Fruit fly (Drosophila melanogaster): Measurements from ENCODE around the gene beta-PheRS.

beta-PheRS gene

dm6 chr3R:24271071-24271470 lies 18.6 kb upstream of the beta-PheRS start, which contains the start of gene jar (continued):
- TF ChIP-seq CoRest (tag; optimal IDR thresholded peaks at IDR 0.05) (peak; percentile 50), Doc3 (GFP tag; IDR thresholded peaks at IDR 0.05; ENCODE audit: partially characterized antibody) (peak; percentile 80), sens-2 (GFP tag; IDR thresholded peaks at IDR 0.05) (peak; percentile 67), zf30C (GFP tag; optimal IDR thresholded peaks at IDR 0.05) (peak; percentile 11), CG12299 (tag; optimal IDR thresholded peaks at IDR 0.05) (no peak), onecut (GFP tag; IDR thresholded peaks at IDR 0.05) (no peak), CG15601 (tag; optimal IDR thresholded peaks at IDR 0.05) (peak; percentile 37), kay (GFP tag; optimal IDR thresholded peaks at IDR 0.05) (no peak), D (optimal IDR thresholded peaks at IDR 0.05) (peak; percentile 5), D (GFP tag; optimal IDR thresholded peaks at IDR 0.05) (no peak), CG2129 (GFP tag; IDR thresholded peaks at IDR 0.05; ENCODE audit: partially characterized antibody) (peak; percentile 70; the same call in 1 of the 2 replicates), MESR4 (GFP tag; optimal IDR thresholded peaks at IDR 0.05) (peak; percentile 31), CG7839 (tag; optimal IDR thresholded peaks at IDR 0.05) (peak; percentile 25), CG32532 (GFP tag; IDR thresholded peaks at IDR 0.05) (peak; percentile 49; the same call in 1 of the 2 replicates), ash1 (GFP tag; optimal IDR thresholded peaks at IDR 0.05) (peak; percentile 52), crol (GFP tag; IDR thresholded peaks at IDR 0.05) (0 out of 2 replicates have a peak, but pooled peaks have one; percentile 9), Rfx (GFP tag; IDR thresholded peaks at IDR 0.05) (peak; percentile 63), gfzf (GFP tag; optimal IDR thresholded peaks at IDR 0.05) (peak; percentile 65), CG17912 (GFP tag; optimal IDR thresholded peaks at IDR 0.05) (peak; percentile 53), CG6654 (GFP tag; optimal IDR thresholded peaks at IDR 0.05) (no peak), HLH4C (GFP tag; IDR thresholded peaks at IDR 0.05; ENCODE audit: partially characterized antibody) (peak; percentile 73), chif (GFP tag; optimal IDR thresholded peaks at IDR 0.05) (no peak), MTF-1 (GFP tag; optimal IDR thresholded peaks at IDR 0.05; ENCODE audit: borderline replicate concordance) (peak; percentile 51), CG18764 (GFP tag; optimal IDR thresholded peaks at IDR 0.05) (peak; percentile 70), Side (GFP tag; optimal IDR thresholded peaks at IDR 0.05) (peak; percentile 14), CG42726 (GFP tag; IDR thresholded peaks at IDR 0.05; ENCODE audit: partially characterized antibody) (peak; percentile 92), mirr (GFP tag; optimal IDR thresholded peaks at IDR 0.05) (peak; percentile 69), Eip74EF (GFP tag; optimal IDR thresholded peaks at IDR 0.05) (peak in 1 of 2 experiments; percentile 60), tna (GFP tag; IDR thresholded peaks at IDR 0.05; ENCODE audit: partially characterized antibody) (peak; percentile 71), nom (GFP tag; optimal IDR thresholded peaks at IDR 0.05) (peak; percentile 25), CG1647 (GFP tag; optimal IDR thresholded peaks at IDR 0.05) (peak; percentile 6), lbe (GFP tag; optimal IDR thresholded peaks at IDR 0.05) (peak; percentile 37), Sin3A (optimal IDR thresholded peaks at IDR 0.05) (peak; percentile 49), HLH3B (GFP tag; IDR thresholded peaks at IDR 0.05) (peak; percentile 9; the same call in 1 of the 2 replicates), Myb (GFP tag; optimal IDR thresholded peaks at IDR 0.05) (peak; percentile 99), CG9797 (GFP tag; optimal IDR thresholded peaks at IDR 0.05) (peak; percentile 99), scrt (GFP tag; optimal IDR thresholded peaks at IDR 0.05) (peak; percentile 22), CG13624 (GFP tag; optimal IDR thresholded peaks at IDR 0.05) (peak; percentile 59), CG34376 (GFP tag; optimal IDR thresholded peaks at IDR 0.05) (peak; percentile 79), CG14710 (tag; optimal IDR thresholded peaks at IDR 0.05) (peak; percentile 71), hbn (GFP tag; IDR thresholded peaks at IDR 0.05; ENCODE audit: partially characterized antibody) (peak; percentile 94), gce (GFP tag; IDR thresholded peaks at IDR 0.05) (no peak; the same call in 2 of the 3 replicates), CG8765 (GFP tag; IDR thresholded peaks at IDR 0.05) (peak; percentile 40; the same call in 1 of the 2 replicates), CG30020 (tag; optimal IDR thresholded peaks at IDR 0.05) (peak; percentile 11), HmgD (GFP tag; optimal IDR thresholded peaks at IDR 0.05) (peak; percentile 28), CG13287 (GFP tag; IDR thresholded peaks at IDR 0.05; ENCODE audit: partially characterized antibody) (peak; percentile 95), CG5953 (GFP tag; IDR thresholded peaks at IDR 0.05) (peak; percentile 66; the same call in 1 of the 2 replicates), stwl (tag; optimal IDR thresholded peaks at IDR 0.05) (peak; percentile 35), CG11560 (tag; IDR thresholded peaks at IDR 0.05) (no peak), en (GFP tag; optimal IDR thresholded peaks at IDR 0.05) (no peak)

Measured in whole organism, embryonic.